Worm (Caenorhabditis elegans) whole organism, L2 larva: ENCODE measurements around the gene F28C1.3.
A peak's percentile ranks its signal among the peaks of the same experiment; 100 is the strongest.

ENCODE experiments used
- C34F6.9 ChIP-seq: fragments of 150-350 bp; optimal IDR thresholded peaks from 2 replicates; lab custom pipeline; 2014; ENCODE audit warnings: missing biosample characterization, missing genetic modification characterization
- F13H6.1 ChIP-seq: sonication (generic microtip); optimal IDR thresholded peaks from 2 replicates; lab custom pipeline; 2016; ENCODE audit warnings: missing genetic modification characterization, missing compliant biosample characterization
- R02D3.7 ChIP-seq: fragments of 150-350 bp; optimal IDR thresholded peaks from 2 replicates; lab custom pipeline; 2014; ENCODE audit warnings: missing biosample characterization, missing genetic modification characterization
- Y55F3AM.14 ChIP-seq: fragments of 200-800 bp; sonication (Bioruptor generic); optimal IDR thresholded peaks from 2 replicates; lab custom pipeline; 2018; ENCODE audit warnings: mild to moderate bottlenecking, missing genetic modification characterization, missing compliant biosample characterization
- ZK546.5 ChIP-seq: sonication (generic microtip); optimal IDR thresholded peaks from 2 replicates; lab custom pipeline; 2017; ENCODE audit warnings: missing biosample characterization, missing genetic modification characterization
- alr-1 ChIP-seq: fragments of 150-350 bp; optimal IDR thresholded peaks from 2 replicates; lab custom pipeline; 2014; ENCODE audit warnings: missing biosample characterization, missing genetic modification characterization
- aly-2 ChIP-seq: fragments of 150-350 bp; optimal IDR thresholded peaks from 2 replicates; lab custom pipeline; 2014; ENCODE audit warnings: missing biosample characterization, missing genetic modification characterization
- ama-1 ChIP-seq: fragments of 150-350 bp; optimal IDR thresholded peaks from 2 replicates; lab custom pipeline; 2018; ENCODE audit warnings: inconsistent platforms
- ceh-16 ChIP-seq: fragments of 150-350 bp; optimal IDR thresholded peaks from 2 replicates; lab custom pipeline; 2014; ENCODE audit warnings: missing biosample characterization, missing genetic modification characterization
- ceh-82 ChIP-seq: fragments of 150-350 bp; optimal IDR thresholded peaks from 2 replicates; lab custom pipeline; 2014; ENCODE audit warnings: missing biosample characterization, missing genetic modification characterization
- crh-2 ChIP-seq: sonication (generic microtip); optimal IDR thresholded peaks from 2 replicates; lab custom pipeline; 2017; ENCODE audit warnings: missing biosample characterization, missing genetic modification characterization
- dmd-4 ChIP-seq: sonication (generic microtip); optimal IDR thresholded peaks from 2 replicates; lab custom pipeline; 2017; ENCODE audit warnings: missing biosample characterization, missing genetic modification characterization
- egl-27 ChIP-seq: sonication (generic microtip); optimal IDR thresholded peaks from 3 replicates; lab custom pipeline; 2017; ENCODE audit warnings: missing biosample characterization, missing genetic modification reagents, missing genetic modification characterization
- elt-1 ChIP-seq: fragments of 150-350 bp; optimal IDR thresholded peaks from 2 replicates; lab custom pipeline; 2014; ENCODE audit warnings: missing biosample characterization, missing genetic modification characterization
- elt-3 ChIP-seq: sonication (generic microtip); optimal IDR thresholded peaks from 2 replicates; lab custom pipeline; 2017; ENCODE audit warnings: missing biosample characterization, missing genetic modification characterization
- fos-1 ChIP-seq: fragments of 150-350 bp; optimal IDR thresholded peaks from 2 replicates; lab custom pipeline; 2014; ENCODE audit warnings: missing biosample characterization, missing genetic modification characterization
- gmeb-1 ChIP-seq: fragments of 150-350 bp; optimal IDR thresholded peaks from 2 replicates; lab custom pipeline; 2014; ENCODE audit warnings: missing biosample characterization, missing genetic modification characterization
- lin-13 ChIP-seq: fragments of 150-350 bp; optimal IDR thresholded peaks from 2 replicates; lab custom pipeline; 2014; ENCODE audit warnings: missing biosample characterization, missing genetic modification reagents, missing genetic modification characterization
- lin-39 ChIP-seq: fragments of 150-350 bp; optimal IDR thresholded peaks from 2 replicates; lab custom pipeline; 2014; ENCODE audit warnings: missing biosample characterization, missing genetic modification reagents, missing genetic modification characterization
- lsy-2 ChIP-seq, 2 experiments: fragments of 150-350 bp in 1 of 2; sonication (generic microtip) in 1 of 2; optimal IDR thresholded peaks; 2 replicates each; lab custom pipeline; 2014 to 2017; ENCODE audit warnings: missing biosample characterization in 2 of 2, missing genetic modification characterization in 2 of 2
- mab-5 ChIP-seq: fragments of 150-350 bp; optimal IDR thresholded peaks from 2 replicates; lab custom pipeline; 2014; ENCODE audit warnings: missing biosample characterization, missing genetic modification characterization
- mdl-1 ChIP-seq, 2 experiments: fragments of 150-350 bp in 1 of 2; sonication (generic microtip) in 1 of 2; optimal IDR thresholded peaks; 2 replicates each; lab custom pipeline; 2017; ENCODE audit warnings: missing biosample characterization in 2 of 2, missing genetic modification characterization in 2 of 2
- nhr-10 ChIP-seq: sonication (generic microtip); optimal IDR thresholded peaks from 2 replicates; lab custom pipeline; 2017; ENCODE audit warnings: missing biosample characterization, missing genetic modification characterization
- nhr-11 ChIP-seq: fragments of 150-350 bp; optimal IDR thresholded peaks from 2 replicates; lab custom pipeline; 2014; ENCODE audit warnings: missing biosample characterization, missing genetic modification characterization
- nhr-12 ChIP-seq: fragments of 150-350 bp; optimal IDR thresholded peaks from 2 replicates; lab custom pipeline; 2014; ENCODE audit warnings: missing biosample characterization, missing genetic modification characterization
- nhr-129 ChIP-seq: fragments of 150-350 bp; optimal IDR thresholded peaks from 2 replicates; lab custom pipeline; 2014; ENCODE audit warnings: missing biosample characterization, missing genetic modification characterization
- nhr-21 ChIP-seq: fragments of 150-350 bp; optimal IDR thresholded peaks from 2 replicates; lab custom pipeline; 2014; ENCODE audit warnings: missing biosample characterization, missing genetic modification characterization
- nhr-23 ChIP-seq: fragments of 150-350 bp; optimal IDR thresholded peaks from 2 replicates; lab custom pipeline; 2014; ENCODE audit warnings: missing biosample characterization, missing genetic modification reagents, missing genetic modification characterization
- nhr-237 ChIP-seq: fragments of 150-350 bp; optimal IDR thresholded peaks from 2 replicates; lab custom pipeline; 2014; ENCODE audit warnings: missing biosample characterization, missing genetic modification characterization
- nhr-25 ChIP-seq: fragments of 150-350 bp; sonication (generic microtip); optimal IDR thresholded peaks from 3 replicates; lab custom pipeline; 2014; ENCODE audit warnings: missing biosample characterization, missing genetic modification characterization
- nhr-6 ChIP-seq: fragments of 150-350 bp; optimal IDR thresholded peaks from 2 replicates; lab custom pipeline; 2014; ENCODE audit warnings: missing biosample characterization, missing genetic modification characterization
- peb-1 ChIP-seq: fragments of 150-350 bp; optimal IDR thresholded peaks from 2 replicates; lab custom pipeline; 2014; ENCODE audit warnings: missing biosample characterization, missing genetic modification characterization
- sem-4 ChIP-seq: fragments of 150-350 bp; optimal IDR thresholded peaks from 2 replicates; lab custom pipeline; 2014; ENCODE audit warnings: missing biosample characterization, missing genetic modification reagents, missing genetic modification characterization
- skn-1 ChIP-seq: sonication (generic microtip); optimal IDR thresholded peaks from 2 replicates; lab custom pipeline; 2017; ENCODE audit warnings: missing biosample characterization, missing genetic modification characterization
- sma-3 ChIP-seq: sonication (generic microtip); optimal IDR thresholded peaks from 2 replicates; lab custom pipeline; 2016; ENCODE audit warnings: missing genetic modification reagents, missing genetic modification characterization, missing compliant biosample characterization
- sma-9 ChIP-seq, 2 experiments: fragments of 150-350 bp in 1 of 2; sonication (generic microtip) in 1 of 2; optimal IDR thresholded peaks; 2 replicates each; lab custom pipeline; 2014 to 2016; ENCODE audit warnings: missing genetic modification characterization in 2 of 2, mild to moderate bottlenecking in 1 of 2, missing biosample characterization in 1 of 2, missing compliant biosample characterization in 1 of 2, missing genetic modification reagents in 1 of 2, moderate library complexity in 1 of 2
- snpc-4 ChIP-seq: fragments of 150-350 bp; optimal IDR thresholded peaks from 2 replicates; lab custom pipeline; 2014; ENCODE audit warnings: missing biosample characterization, missing genetic modification characterization
- unc-55 ChIP-seq: fragments of 150-350 bp; sonication (generic microtip); optimal IDR thresholded peaks from 3 replicates; lab custom pipeline; 2014; ENCODE audit warnings: missing biosample characterization, missing genetic modification reagents, missing genetic modification characterization
- unc-62 ChIP-seq: fragments of 150-350 bp; optimal IDR thresholded peaks from 2 replicates; lab custom pipeline; 2014; ENCODE audit warnings: missing biosample characterization, missing genetic modification reagents, missing genetic modification characterization
- ztf-11 ChIP-seq: sonication (generic microtip); optimal IDR thresholded peaks from 2 replicates; lab custom pipeline; 2017; ENCODE audit warnings: missing biosample characterization, missing genetic modification characterization
- ztf-4 ChIP-seq: fragments of 150-350 bp; optimal IDR thresholded peaks from 2 replicates; lab custom pipeline; 2014; ENCODE audit warnings: missing biosample characterization, missing genetic modification characterization

F28C1.3 gene

ce11 chrV:12491070-12491643 lies 22.7 kb downstream of the F28C1.3 start (continued):
- TF ChIP-seq gmeb-1 (peak; percentile 81), lin-13 (GFP tag; lab: Kevin White, UChicago) (peak; percentile 81), F13H6.1 (tag; lab: Kevin White, UChicago) (peak; percentile 75), mab-5 (tag; lab: Kevin White, UChicago) (no peak), egl-27 (tag; lab: Kevin White, UChicago) (peak; percentile 45), Y55F3AM.14 (GFP tag; lab: Kevin White, UChicago) (no peak), elt-3 (tag; lab: Kevin White, UChicago) (no peak), sma-9 (GFP tag; optimal IDR thresholded peaks at IDR 0.05; lab: Kevin White, UChicago) (peak; percentile 86), sma-9 (tag; optimal IDR thresholded peaks at IDR 0.05; lab: Kevin White, UChicago) (no peak), lin-39 (no peak), nhr-129 (peak; percentile 59), lsy-2 (tag; optimal IDR thresholded peaks at IDR 0.05; lab: Kevin White, UChicago) (peak; percentile 61 to 71), nhr-12 (tag; lab: Kevin White, UChicago) (no peak), nhr-237 (no peak), R02D3.7 (tag; lab: Kevin White, UChicago) (peak; percentile 33), nhr-11 (tag; lab: Kevin White, UChicago) (no peak), sma-3 (peak; percentile 85), ZK546.5 (tag; lab: Kevin White, UChicago) (no peak), peb-1 (tag; lab: Kevin White, UChicago) (no peak), elt-1 (tag; lab: Kevin White, UChicago) (no peak), dmd-4 (tag; lab: Kevin White, UChicago) (no peak), sem-4 (tag; lab: Kevin White, UChicago) (no peak), unc-55 (GFP tag; lab: Kevin White, UChicago) (no peak), ceh-16 (peak; percentile 71)

- TF ChIP-seq C34F6.9 (tag; lab: Kevin White, UChicago) (no peak), nhr-12 (tag; lab: Kevin White, UChicago) (no peak), crh-2 (tag; lab: Kevin White, UChicago) (no peak), nhr-23 (tag; lab: Kevin White, UChicago) (no peak), peb-1 (tag; lab: Kevin White, UChicago) (no peak), lin-13 (GFP tag; lab: Kevin White, UChicago) (no peak), mdl-1 (tag; optimal IDR thresholded peaks at IDR 0.05; lab: Kevin White, UChicago) (no peak), sem-4 (tag; lab: Kevin White, UChicago) (no peak), nhr-129 (no peak), nhr-6 (no peak), alr-1 (tag; lab: Kevin White, UChicago) (no peak), nhr-11 (tag; lab: Kevin White, UChicago) (no peak), nhr-21 (tag; lab: Kevin White, UChicago) (no peak), nhr-25 (tag; lab: Kevin White, UChicago) (no peak), ceh-16 (no peak), skn-1 (tag; lab: Kevin White, UChicago) (no peak), ZK546.5 (tag; lab: Kevin White, UChicago) (no peak), fos-1 (tag; lab: Kevin White, UChicago) (no peak)
These were observed 26.1 kb downstream of the F28C1.3 start, which contains the start of gene mrps-11 for ce11 chrV:12494522-12494921. Gene mrps-11 (minus strand): TSS chrV:12494622.

- TF ChIP-seq sma-3 (peak; percentile 60), dmd-4 (tag; lab: Kevin White, UChicago) (peak; percentile 36), gmeb-1 (peak; percentile 87), R02D3.7 (tag; lab: Kevin White, UChicago) (peak; percentile 28), nhr-25 (tag; lab: Kevin White, UChicago) (peak; percentile 60), egl-27 (tag; lab: Kevin White, UChicago) (peak; percentile 66), nhr-23 (tag; lab: Kevin White, UChicago) (no peak), nhr-21 (tag; lab: Kevin White, UChicago) (peak; percentile 76), skn-1 (tag; lab: Kevin White, UChicago) (no peak), sem-4 (tag; lab: Kevin White, UChicago) (peak; percentile 67), sma-9 (GFP tag; optimal IDR thresholded peaks at IDR 0.05; lab: Kevin White, UChicago) (peak; percentile 87), sma-9 (tag; optimal IDR thresholded peaks at IDR 0.05; lab: Kevin White, UChicago) (no peak), unc-55 (GFP tag; lab: Kevin White, UChicago) (peak; percentile 90), F13H6.1 (tag; lab: Kevin White, UChicago) (peak; percentile 71), aly-2 (tag; lab: Kevin White, UChicago) (peak; percentile 14), mab-5 (tag; lab: Kevin White, UChicago) (peak; percentile 87), snpc-4 (tag; lab: Kevin White, UChicago) (peak; percentile 88), crh-2 (tag; lab: Kevin White, UChicago) (peak; percentile 87), fos-1 (tag; lab: Kevin White, UChicago) (peak; percentile 37), lsy-2 (tag; optimal IDR thresholded peaks at IDR 0.05; lab: Kevin White, UChicago) (peak; percentile 87 to 92), nhr-10 (tag; lab: Kevin White, UChicago) (no peak), ceh-82 (tag; lab: Kevin White, UChicago) (no peak), ceh-16 (no peak), nhr-129 (peak; percentile 58), ztf-4 (peak; percentile 35), unc-62 (GFP tag; lab: Kevin White, UChicago) (no peak), nhr-237 (no peak), lin-13 (GFP tag; lab: Kevin White, UChicago) (peak; percentile 57), C34F6.9 (tag; lab: Kevin White, UChicago) (peak; percentile 96), ztf-11 (tag; lab: Kevin White, UChicago) (no peak), ama-1 (lab: Kevin White, UChicago) (peak; percentile 29), alr-1 (tag; lab: Kevin White, UChicago) (no peak)
These were observed 29.3 kb downstream of the F28C1.3 start, which contains the start of the genes W04D2.4 and rbm-25 for ce11 chrV:12497725-12498263. Gene W04D2.4 (minus strand): TSS chrV:12497755. Gene rbm-25 (plus strand): TSS chrV:12498213.
